Worm (Caenorhabditis elegans) whole organism, L4/young adult: ENCODE results near the gene F15A4.2.

Experiments
- dao-5 ChIP-seq: sonication (generic microtip); optimal IDR thresholded peaks from 2 replicates; lab custom pipeline; 2016; ENCODE audit warnings: missing genotype, missing genetic modification characterization, moderate library complexity, missing compliant biosample characterization
- him-1 ChIP-seq: sonication (generic microtip); optimal IDR thresholded peaks from 2 replicates; lab custom pipeline; 2016; ENCODE audit warnings: missing genotype, missing genetic modification reagents, missing genetic modification characterization, missing compliant biosample characterization

DNA sequence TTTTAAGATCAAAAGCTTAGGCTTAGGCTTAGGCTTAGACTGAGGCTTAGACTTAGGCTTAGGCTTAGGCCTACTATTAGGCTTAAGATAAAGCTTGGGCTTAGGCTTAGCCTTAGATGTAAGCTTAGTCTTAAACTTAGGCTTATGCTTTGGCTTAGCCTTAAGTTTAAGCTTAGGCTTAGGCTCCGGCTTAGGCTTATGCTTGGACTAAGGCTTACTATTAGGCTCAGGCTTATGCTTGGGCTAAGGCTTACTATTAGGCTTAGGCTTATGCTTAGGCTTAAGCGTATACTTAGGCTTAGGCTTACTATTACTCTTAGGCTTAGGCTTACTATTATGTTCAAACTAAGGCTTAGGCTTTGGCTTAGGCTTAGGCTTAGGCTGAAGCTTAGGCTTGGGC, 25.6 kb upstream of the F15A4.2 start:
- TF ChIP-seq dao-5 (no peak), him-1 (tag; lab: Kevin White, UChicago) (no peak)
